Worm (Caenorhabditis elegans) whole organism, L3 larva: ENCODE data around the gene B0348.10.

Experiments
- R02D3.7 ChIP-seq: fragments of 150-350 bp; optimal IDR thresholded peaks from 2 replicates; lab custom pipeline; 2014; ENCODE audit warnings: missing biosample characterization, missing genetic modification characterization
- ama-1 ChIP-seq: fragments of 150-350 bp; optimal IDR thresholded peaks from 2 replicates; lab custom pipeline; 2018
- ceh-28 ChIP-seq: fragments of 150-350 bp; optimal IDR thresholded peaks from 2 replicates; lab custom pipeline; 2014; ENCODE audit warnings: missing biosample characterization, missing genetic modification reagents, missing genetic modification characterization
- ceh-82 ChIP-seq: fragments of 150-350 bp; optimal IDR thresholded peaks from 2 replicates; lab custom pipeline; 2014; ENCODE audit warnings: missing biosample characterization, missing genetic modification characterization
- ceh-9 ChIP-seq: sonication (generic microtip); optimal IDR thresholded peaks from 2 replicates; lab custom pipeline; 2018; ENCODE audit warnings: missing biosample characterization, missing genetic modification characterization
- fkh-10 ChIP-seq: sonication (generic microtip); optimal IDR thresholded peaks from 2 replicates; lab custom pipeline; 2017; ENCODE audit warnings: missing biosample characterization, missing genetic modification reagents, missing genetic modification characterization
- fos-1 ChIP-seq: fragments of 150-350 bp; optimal IDR thresholded peaks from 2 replicates; lab custom pipeline; 2014; ENCODE audit warnings: missing biosample characterization, missing genetic modification characterization
- hmg-11 ChIP-seq: sonication (generic microtip); optimal IDR thresholded peaks from 2 replicates; lab custom pipeline; 2016; ENCODE audit warnings: missing genetic modification characterization, missing compliant biosample characterization
- lin-15B ChIP-seq: fragments of 150-350 bp; optimal IDR thresholded peaks from 2 replicates; lab custom pipeline; 2014; ENCODE audit warnings: missing biosample characterization, missing genetic modification characterization
- lin-39 ChIP-seq: fragments of 150-350 bp; optimal IDR thresholded peaks from 2 replicates; lab custom pipeline; 2018; ENCODE audit warnings: missing biosample characterization, missing genetic modification reagents, missing genetic modification characterization
- mdl-1 ChIP-seq: fragments of 150-350 bp; optimal IDR thresholded peaks from 2 replicates; lab custom pipeline; 2014; ENCODE audit warnings: missing biosample characterization, missing genetic modification characterization
- nfya-1 ChIP-seq: sonication (generic microtip); optimal IDR thresholded peaks from 2 replicates; lab custom pipeline; 2017; ENCODE audit warnings: missing genetic modification characterization, mild to moderate bottlenecking, missing compliant biosample characterization, antibody characterized with exemption, moderate library complexity; ENCODE audit not compliant: insufficient read depth
- nhr-23 ChIP-seq: fragments of 150-350 bp; optimal IDR thresholded peaks from 2 replicates; lab custom pipeline; 2014; ENCODE audit warnings: missing biosample characterization, missing genetic modification reagents, missing genetic modification characterization
- nhr-25 ChIP-seq: sonication (generic microtip); optimal IDR thresholded peaks from 2 replicates; lab custom pipeline; 2017; ENCODE audit warnings: missing biosample characterization, missing genetic modification characterization
- nhr-43 ChIP-seq: sonication (generic microtip); optimal IDR thresholded peaks from 2 replicates; lab custom pipeline; 2016; ENCODE audit warnings: mild to moderate bottlenecking, missing genetic modification characterization, missing compliant biosample characterization; ENCODE audit not compliant: poor library complexity, severe bottlenecking
- nhr-76 ChIP-seq: fragments of 150-350 bp; sonication (generic microtip); optimal IDR thresholded peaks from 5 replicates; lab custom pipeline; 2014; ENCODE audit warnings: missing biosample characterization, missing genetic modification characterization
- pha-4 ChIP-seq: fragments of 150-350 bp; optimal IDR thresholded peaks from 2 replicates; lab custom pipeline; 2014; ENCODE audit warnings: missing biosample characterization, missing genetic modification reagents, missing genetic modification characterization
- sea-2 ChIP-seq: fragments of 150-350 bp; sonication (generic microtip); optimal IDR thresholded peaks from 4 replicates; lab custom pipeline; 2014; ENCODE audit warnings: missing biosample characterization, missing genetic modification reagents, missing genetic modification characterization
- tbx-2 ChIP-seq: sonication (generic microtip); optimal IDR thresholded peaks from 2 replicates; lab custom pipeline; 2016; ENCODE audit warnings: mild to moderate bottlenecking, missing genetic modification characterization, missing compliant biosample characterization
- ztf-4 ChIP-seq: fragments of 150-350 bp; optimal IDR thresholded peaks from 2 replicates; lab custom pipeline; 2014; ENCODE audit warnings: missing biosample characterization, missing genetic modification characterization

B0348.10 gene

DNA sequence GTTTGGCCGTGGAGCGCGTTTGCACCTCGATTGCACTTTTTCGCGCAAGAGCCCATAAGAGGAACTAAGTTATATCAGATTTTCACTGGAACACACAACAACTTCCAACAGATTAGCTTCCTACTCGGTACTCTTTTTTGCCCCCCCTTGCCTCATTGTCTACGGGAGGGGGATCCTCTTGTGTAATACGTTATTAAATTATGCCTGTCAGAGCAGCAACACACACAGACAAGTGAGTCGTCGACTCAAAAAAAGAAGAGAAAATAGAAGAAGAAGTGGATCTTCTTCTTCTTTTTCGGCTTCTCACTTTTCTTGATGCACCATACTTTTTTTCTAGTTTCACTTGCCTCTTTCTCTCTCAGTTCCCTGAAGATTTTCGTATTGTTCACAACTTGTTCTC is 2.6 kb upstream of the B0348.10 start:
- TF ChIP-seq fkh-10 (GFP tag; lab: Kevin White, UChicago), result peak; percentile 28
- TF ChIP-seq lin-39 (tag; lab: Kevin White, UChicago), result no peak

DNA sequence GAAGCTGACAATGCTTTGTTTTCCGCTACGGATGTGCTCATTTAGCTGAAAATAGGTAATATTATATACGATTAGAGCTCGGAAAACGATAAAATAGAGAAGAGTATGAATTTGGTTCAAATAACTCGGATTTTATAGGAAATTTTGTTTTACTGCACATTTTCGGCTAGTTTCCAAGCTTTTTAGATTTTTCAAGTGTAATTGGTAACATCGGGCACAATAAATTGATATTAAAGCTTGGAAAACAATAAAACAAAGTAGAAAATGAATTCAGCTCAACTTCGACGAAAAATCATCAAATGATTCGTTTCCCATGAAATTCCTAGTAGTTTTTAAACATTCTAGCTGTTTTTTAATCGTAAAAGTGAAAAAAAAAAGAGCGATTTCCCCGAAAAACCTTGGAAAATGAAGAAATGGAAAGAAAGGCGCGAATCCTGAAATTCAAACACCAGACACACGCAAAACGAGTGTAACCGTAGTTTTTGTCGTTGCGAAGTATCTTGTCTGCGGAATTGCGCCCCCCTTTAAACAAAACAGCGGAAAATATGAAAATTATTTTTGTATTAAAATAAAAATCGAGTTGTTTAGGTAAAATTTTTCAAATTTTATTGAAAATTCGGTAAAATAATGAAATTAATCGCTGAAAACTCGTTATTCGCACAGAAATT is 627 bp downstream of the B0348.10 start, which contains the start of gene ife-3:
TSS of gene ife-3 (minus strand) at position 51 of the 668 bp plus-strand sequence.
- TF ChIP-seq tbx-2 (tag; lab: Kevin White, UChicago) (no peak), ama-1 (lab: Kevin White, UChicago) (peak; percentile 89), ceh-9 (tag; lab: Kevin White, UChicago) (no peak), ztf-4 (no peak), nhr-25 (tag; lab: Kevin White, UChicago) (peak; percentile 27), pha-4 (peak; percentile 75), ceh-82 (no peak), nhr-43 (tag; lab: Kevin White, UChicago) (peak; percentile 16), mdl-1 (no peak), lin-39 (tag; lab: Kevin White, UChicago) (peak; percentile 29), nfya-1 (peak; percentile 86), lin-15B (tag; lab: Kevin White, UChicago) (peak; percentile 64), nhr-23 (tag; lab: Kevin White, UChicago) (peak; percentile 68)

DNA sequence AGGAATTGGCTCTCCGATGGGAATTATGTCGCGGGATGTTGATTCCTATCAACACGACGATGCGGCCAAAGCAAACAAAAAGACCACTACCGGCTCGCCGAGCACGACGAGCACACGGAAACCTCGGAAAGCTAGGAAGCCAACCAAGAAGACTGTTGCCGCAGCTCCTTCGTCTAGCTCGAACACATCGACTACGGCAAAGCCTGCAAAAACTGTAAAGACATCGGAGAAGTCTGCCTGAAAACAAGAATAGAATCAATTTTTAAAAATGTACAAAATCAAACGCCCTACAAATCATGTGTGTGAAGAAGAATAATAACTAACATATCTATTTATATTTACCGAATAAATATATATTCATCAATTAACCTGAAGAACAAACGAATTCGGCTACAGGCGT is 2.3 kb downstream of the B0348.10 start:
- TF ChIP-seq ama-1 (lab: Kevin White, UChicago) (peak; percentile 63), nhr-76 (tag; lab: Kevin White, UChicago) (no peak)
- TF ChIP-seq, all 47 proteins: peak for 1

DNA sequence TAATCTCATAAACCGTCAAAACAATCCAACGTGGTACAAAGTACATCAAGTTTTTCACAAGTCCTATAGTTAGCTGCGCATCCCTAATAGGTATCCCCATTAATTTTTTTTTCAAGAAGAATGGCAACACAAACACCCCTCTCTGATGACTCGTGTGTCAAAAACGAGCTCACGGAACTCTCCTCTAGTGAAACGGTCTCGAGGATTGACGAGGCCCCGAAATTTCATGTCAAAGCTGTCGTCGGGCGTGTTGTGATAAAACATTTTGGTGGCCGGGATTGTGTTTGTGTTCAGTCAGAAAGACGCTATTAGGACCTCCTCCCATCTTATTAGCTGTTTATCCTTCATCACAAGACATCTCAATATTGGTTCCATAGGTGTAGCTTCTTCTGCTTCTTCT is 7.2 kb downstream of the B0348.10 start, which contains the start of gene idpp-2:
TSS of gene idpp-2 (plus strand) at position 301 of the 400 bp plus-strand sequence.
- TF ChIP-seq mdl-1 (no peak), nhr-25 (tag; lab: Kevin White, UChicago) (no peak), hmg-11 (tag; lab: Kevin White, UChicago) (no peak), fos-1 (tag; lab: Kevin White, UChicago) (no peak), R02D3.7 (no peak), ceh-28 (tag; lab: Kevin White, UChicago) (no peak), sea-2 (no peak)
